Fruit fly (Drosophila melanogaster): ENCODE measurements around the gene CG46306.

Gene CG46306

DNA sequence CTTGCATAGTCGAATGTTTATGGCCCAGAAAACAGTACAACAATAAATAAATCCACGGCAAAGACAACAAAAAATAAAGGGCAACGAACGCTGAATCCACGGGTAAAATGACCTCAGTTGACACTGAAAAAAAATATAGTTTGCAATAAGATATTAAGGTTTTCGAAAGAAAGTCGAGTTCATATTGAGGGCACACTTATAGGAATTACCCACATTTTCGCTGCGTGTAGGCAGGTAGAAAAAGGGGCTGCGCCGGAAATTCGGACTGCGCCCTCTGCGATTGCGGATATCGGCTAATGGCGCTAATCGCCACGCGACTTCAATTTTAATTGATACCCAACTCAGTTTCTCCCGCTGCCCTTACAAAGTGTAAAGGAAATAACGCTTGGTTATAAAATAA is 26.7 kb downstream of the CG46306 start (continued):
- TF ChIP-seq gcm2 (GFP tag; optimal IDR thresholded peaks at IDR 0.05), result no peak
- TF ChIP-seq trh (GFP tag; optimal IDR thresholded peaks at IDR 0.05), result no peak
- peak; percentile 75 for TF ChIP-seq Med (GFP tag)
- TF ChIP-seq dmrt99B (tag; optimal IDR thresholded peaks at IDR 0.05), result peak; percentile 24
- TF ChIP-seq CG12071 (GFP tag; optimal IDR thresholded peaks at IDR 0.05), result no peak
- TF ChIP-seq cwo (GFP tag; optimal IDR thresholded peaks at IDR 0.05), result no peak
- no peak for TF ChIP-seq CG4707 (GFP tag; optimal IDR thresholded peaks at IDR 0.05)
- peak; percentile 18 for TF ChIP-seq Dip3 (GFP tag; optimal IDR thresholded peaks at IDR 0.05)
- TF ChIP-seq bcd (GFP tag; optimal IDR thresholded peaks at IDR 0.05), result no peak
- no peak for TF ChIP-seq Dfd (GFP tag; optimal IDR thresholded peaks at IDR 0.05)
- 0 out of 4 replicates have a peak, but pooled peaks have one; percentile 23 for TF ChIP-seq Gug (GFP tag; IDR thresholded peaks at IDR 0.05)
- no peak for TF ChIP-seq wor (GFP tag; IDR thresholded peaks at IDR 0.05)
- no peak for TF ChIP-seq kah (GFP tag; optimal IDR thresholded peaks at IDR 0.05)

DNA sequence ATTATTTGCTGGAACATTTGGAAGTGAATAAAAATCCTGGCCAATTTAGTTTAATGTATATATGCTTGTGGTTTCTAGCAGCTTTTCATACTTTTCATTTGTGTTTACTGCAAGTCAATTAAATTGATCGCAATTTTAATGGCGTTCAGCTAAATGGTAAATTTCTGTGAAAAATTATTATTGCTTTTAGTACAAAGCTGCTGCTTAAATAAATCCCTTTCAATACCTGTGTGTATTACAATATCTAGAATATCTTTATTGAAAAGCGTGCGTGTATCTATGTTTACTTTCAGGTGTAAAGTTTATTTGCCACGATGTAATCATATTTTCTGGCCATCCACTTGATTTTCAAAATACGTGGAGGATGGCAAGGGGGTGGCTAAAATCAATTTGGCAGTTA is 29.6 kb downstream of the CG46306 start, which contains the start of gene ppk28:
ppk28 (plus strand) TSS at position 301 of the 400 bp plus-strand sequence.
- TF ChIP-seq mirr (GFP tag; optimal IDR thresholded peaks at IDR 0.05), result no peak
- no peak for TF ChIP-seq CG15073 (GFP tag; optimal IDR thresholded peaks at IDR 0.05)

DNA sequence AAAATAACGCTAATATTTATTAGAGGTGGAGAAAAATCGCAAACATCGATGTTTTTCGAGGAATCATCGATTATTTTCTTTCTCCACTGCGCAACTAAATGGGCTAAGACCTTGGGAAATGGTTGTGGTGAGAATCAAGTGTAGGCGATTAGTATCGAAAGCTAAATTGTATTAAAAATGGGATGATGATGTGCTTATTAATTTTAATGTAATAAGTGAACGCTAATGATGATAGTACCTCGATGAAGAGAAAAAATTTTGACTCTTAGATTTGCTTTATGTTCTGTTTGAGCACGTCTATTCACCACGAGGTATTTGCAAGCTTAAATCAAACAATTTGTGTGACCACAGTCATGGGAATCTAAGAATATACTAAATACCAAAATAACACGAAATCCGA is 32.0 kb downstream of the CG46306 start, which contains the start of the genes Rai1 and CG13005:
Rai1 (minus strand) TSS at position 46 of the 400 bp plus-strand sequence.
CG13005 (plus strand) TSS at position 352 of the 400 bp plus-strand sequence.
- peak; percentile 76; the same call in 1 of the 4 replicates for TF ChIP-seq chinmo (GFP tag; IDR thresholded peaks at IDR 0.05; ENCODE audit: partially characterized antibody)
- TF ChIP-seq E2f2 (GFP tag; IDR thresholded peaks at IDR 0.05), result peak; percentile 75
- no peak for TF ChIP-seq Dbx (GFP tag; IDR thresholded peaks at IDR 0.05)
- TF ChIP-seq CG17186 (GFP tag; optimal IDR thresholded peaks at IDR 0.05), result peak; percentile 5
- TF ChIP-seq Oaz (GFP tag; IDR thresholded peaks at IDR 0.05), result no peak
- TF ChIP-seq sr (GFP tag; IDR thresholded peaks at IDR 0.05), result no peak
- peak; percentile 13 for TF ChIP-seq CG4617 (GFP tag; optimal IDR thresholded peaks at IDR 0.05; ENCODE audit: borderline replicate concordance)
- no peak for TF ChIP-seq CG15269 (tag; optimal IDR thresholded peaks at IDR 0.05)
- no peak for TF ChIP-seq HLH54F (GFP tag; optimal IDR thresholded peaks at IDR 0.05)
- TF ChIP-seq CG17328 (GFP tag; IDR thresholded peaks at IDR 0.05), result no peak
- no peak for TF ChIP-seq h (optimal IDR thresholded peaks at IDR 0.05)
- TF ChIP-seq CG15479 (GFP tag; optimal IDR thresholded peaks at IDR 0.05), result no peak
- no peak for TF ChIP-seq dmrt11E (tag; optimal IDR thresholded peaks at IDR 0.05)
- TF ChIP-seq Scr (GFP tag; IDR thresholded peaks at IDR 0.05; ENCODE audit: partially characterized antibody), result peak; percentile 89
- no peak for TF ChIP-seq dm (GFP tag; optimal IDR thresholded peaks at IDR 0.05)
- no peak for TF ChIP-seq CG43689 (GFP tag; IDR thresholded peaks at IDR 0.05)
- TF ChIP-seq zen (tag; optimal IDR thresholded peaks at IDR 0.05), result no peak
- TF ChIP-seq tx (GFP tag; optimal IDR thresholded peaks at IDR 0.05), result no peak
- no peak for TF ChIP-seq Dad (GFP tag; optimal IDR thresholded peaks at IDR 0.05)
- TF ChIP-seq CG6175 (GFP tag; IDR thresholded peaks at IDR 0.05), result no peak
- TF ChIP-seq CG10959 (GFP tag; IDR thresholded peaks at IDR 0.05), result no peak
- TF ChIP-seq btn (GFP tag; optimal IDR thresholded peaks at IDR 0.05), result no peak
- no peak for TF ChIP-seq MESR4 (GFP tag; optimal IDR thresholded peaks at IDR 0.05)
- TF ChIP-seq Opbp (GFP tag; IDR thresholded peaks at IDR 0.05; ENCODE audit: partially characterized antibody), result peak; percentile 83
- TF ChIP-seq phol (tag; optimal IDR thresholded peaks at IDR 0.05), result peak; percentile 7
- no peak for TF ChIP-seq CG10543 (GFP tag; optimal IDR thresholded peaks at IDR 0.05)
- no peak for TF ChIP-seq CG4360 (GFP tag; IDR thresholded peaks at IDR 0.05)
- no peak for TF ChIP-seq Dip3 (GFP tag; optimal IDR thresholded peaks at IDR 0.05)
- TF ChIP-seq sens-2 (GFP tag; IDR thresholded peaks at IDR 0.05), result no peak
- TF ChIP-seq inv (GFP tag; IDR thresholded peaks at IDR 0.05; ENCODE audit: partially characterized antibody), result peak; percentile 69
- TF ChIP-seq lbe (GFP tag; optimal IDR thresholded peaks at IDR 0.05), result no peak
- TF ChIP-seq CG10366 (GFP tag; IDR thresholded peaks at IDR 0.05), result no peak
- no peak for TF ChIP-seq CG5953 (GFP tag; IDR thresholded peaks at IDR 0.05)
- peak; percentile 70 for TF ChIP-seq Dp (GFP tag; optimal IDR thresholded peaks at IDR 0.05)
- no peak for TF ChIP-seq CG8359 (GFP tag; optimal IDR thresholded peaks at IDR 0.05; ENCODE audit: borderline replicate concordance)
- TF ChIP-seq CTCF (GFP tag; optimal IDR thresholded peaks at IDR 0.05), result no peak

Data from whole organism, embryonic.